Fruit fly (Drosophila melanogaster) whole organism, wandering third instar larva: ENCODE data around the gene Osi17.
A peak's percentile ranks its signal among the peaks of the same experiment; 100 is the strongest.

Experiments used
- Abd-B ChIP-seq: fragments of >200 bp; optimal IDR thresholded peaks from 2 replicates; lab custom pipeline; 2017; ENCODE audit warnings: missing biosample characterization, missing genetic modification characterization
- CG32264 ChIP-seq: fragments of 200-800 bp; sonication (Bioruptor generic); optimal IDR thresholded peaks from 2 replicates; lab custom pipeline; 2016; ENCODE audit warnings: missing biosample characterization, missing genetic modification characterization
- CG9705 ChIP-seq: fragments of 200-800 bp; sonication (Bioruptor generic); optimal IDR thresholded peaks from 2 replicates; lab custom pipeline; 2018; ENCODE audit warnings: missing biosample characterization, mild to moderate bottlenecking, missing genetic modification characterization
- CrebA ChIP-seq: fragments of 200-800 bp; sonication (Bioruptor generic); optimal IDR thresholded peaks from 2 replicates; lab custom pipeline; 2016; ENCODE audit warnings: missing biosample characterization, mild to moderate bottlenecking, missing genetic modification characterization, borderline replicate concordance
- Dfd ChIP-seq: fragments of >200 bp; optimal IDR thresholded peaks from 2 replicates; lab custom pipeline; 2017; ENCODE audit warnings: missing biosample characterization, missing genetic modification characterization
- Dif ChIP-seq: fragments of 200-275, 200-300 bp; sonication (Bioruptor generic); optimal IDR thresholded peaks from 2 replicates; lab custom pipeline; 2018; ENCODE audit warnings: missing biosample characterization, missing genetic modification characterization; ENCODE audit not compliant: partially characterized antibody
- GATAd ChIP-seq: sonication (Bioruptor generic); optimal IDR thresholded peaks from 2 replicates; lab custom pipeline; 2016; ENCODE audit warnings: missing biosample characterization, missing genetic modification characterization
- HLH106 ChIP-seq: fragments of 200-800 bp; optimal IDR thresholded peaks from 3 replicates; lab custom pipeline; 2019; ENCODE audit warnings: missing biosample characterization, mild to moderate bottlenecking, missing genetic modification characterization, moderate library complexity
- Hnf4 ChIP-seq: fragments of 200-800 bp; sonication (Bioruptor generic); optimal IDR thresholded peaks from 2 replicates; lab custom pipeline; 2016; ENCODE audit warnings: missing biosample characterization, mild to moderate bottlenecking, missing genetic modification characterization
- Hr78 ChIP-seq: fragments of >200 bp; optimal IDR thresholded peaks from 2 replicates; lab custom pipeline; 2017; ENCODE audit warnings: missing biosample characterization, missing genetic modification characterization
- Hr83 ChIP-seq: fragments of 200-300 bp; sonication (Bioruptor generic); optimal IDR thresholded peaks from 2 replicates; lab custom pipeline; 2016; ENCODE audit warnings: missing biosample characterization, mild to moderate bottlenecking, missing genetic modification characterization, moderate library complexity; ENCODE audit not compliant: poor library complexity, severe bottlenecking
- Jra ChIP-seq: sonication (Bioruptor generic); optimal IDR thresholded peaks from 2 replicates; lab custom pipeline; 2016; ENCODE audit warnings: missing biosample characterization, missing genetic modification characterization
- Mio ChIP-seq: sonication (Bioruptor generic); optimal IDR thresholded peaks from 2 replicates; lab custom pipeline; 2016; ENCODE audit warnings: missing biosample characterization, missing genetic modification characterization
- Myc ChIP-seq: fragments of >200 bp; optimal IDR thresholded peaks from 2 replicates; lab custom pipeline; 2017
- N ChIP-seq: fragments of >200 bp; optimal IDR thresholded peaks from 2 replicates; lab custom pipeline; 2018; ENCODE audit warnings: missing biosample characterization, missing external identifiers, missing genetic modification characterization
- Rel ChIP-seq, 2 experiments: fragments of 200-800 bp; sonication (Bioruptor generic) in 1 of 2; optimal IDR thresholded peaks; 2 replicates in 1 of 2; 3 replicates in 1 of 2; lab custom pipeline; 2016 to 2019; ENCODE audit warnings: mild to moderate bottlenecking in 2 of 2, missing biosample characterization in 2 of 2, missing genetic modification characterization in 2 of 2, moderate library complexity in 1 of 2
- Sp1 ChIP-seq: fragments of 200-800 bp; sonication (Bioruptor generic); optimal IDR thresholded peaks from 3 replicates; lab custom pipeline; 2019; ENCODE audit warnings: missing biosample characterization, mild to moderate bottlenecking, missing genetic modification characterization, moderate library complexity
- Vsx2 ChIP-seq: fragments of 200-300, 225-300 bp; sonication (Bioruptor generic); optimal IDR thresholded peaks from 2 replicates; lab custom pipeline; 2018; ENCODE audit warnings: missing biosample characterization, missing genetic modification characterization; ENCODE audit not compliant: partially characterized antibody
- br ChIP-seq: fragments of 200-800 bp; sonication (Bioruptor generic); optimal IDR thresholded peaks from 2 replicates; lab custom pipeline; 2016; ENCODE audit warnings: missing biosample characterization, missing genetic modification characterization
- brk ChIP-seq: fragments of 200-800 bp; sonication (Bioruptor generic); optimal IDR thresholded peaks from 2 replicates; lab custom pipeline; 2016; ENCODE audit warnings: missing biosample characterization, mild to moderate bottlenecking, missing genetic modification characterization
- dl ChIP-seq, 2 experiments: fragments of 175-275, 200-275 bp in 1 of 2; fragments of 200-275 bp in 1 of 2; sonication (Bioruptor generic); optimal IDR thresholded peaks; lab custom pipeline; 2018; ENCODE audit warnings: mild to moderate bottlenecking in 2 of 2, missing biosample characterization in 2 of 2, missing genetic modification characterization in 2 of 2, moderate library complexity in 2 of 2; ENCODE audit not compliant: partially characterized antibody in 2 of 2, insufficient read depth in 1 of 2
- dmrt93B ChIP-seq: fragments of 200-800 bp; sonication (Bioruptor generic); optimal IDR thresholded peaks from 2 replicates; lab custom pipeline; 2018; ENCODE audit warnings: missing biosample characterization, mild to moderate bottlenecking, missing genetic modification characterization
- dsf ChIP-seq: sonication (Bioruptor generic); optimal IDR thresholded peaks from 2 replicates; lab custom pipeline; 2016; ENCODE audit warnings: missing biosample characterization, missing genetic modification characterization, borderline replicate concordance
- ey ChIP-seq: fragments of 200-800 bp; sonication (Bioruptor generic); optimal IDR thresholded peaks from 2 replicates; lab custom pipeline; 2016; ENCODE audit warnings: missing biosample characterization, missing genetic modification characterization
- foxo ChIP-seq, 2 experiments: fragments of 200-800 bp; sonication (Bioruptor generic); optimal IDR thresholded peaks; 2 replicates in 1 of 2; 3 replicates in 1 of 2; lab custom pipeline; 2016 to 2017; ENCODE audit warnings: missing biosample characterization in 2 of 2, missing genetic modification characterization in 2 of 2
- fru ChIP-seq: fragments of 200-800 bp; sonication (Bioruptor generic); optimal IDR thresholded peaks from 3 replicates; lab custom pipeline; 2016; ENCODE audit warnings: missing biosample characterization, mild to moderate bottlenecking, missing genetic modification characterization
- h ChIP-seq: fragments of 200-800 bp; sonication (Bioruptor generic); optimal IDR thresholded peaks from 3 replicates; lab custom pipeline; 2016; ENCODE audit warnings: missing biosample characterization, mild to moderate bottlenecking, missing genetic modification characterization
- jim ChIP-seq: fragments of 175-275, 200-325 bp; sonication (Bioruptor generic); optimal IDR thresholded peaks from 2 replicates; lab custom pipeline; 2016; ENCODE audit warnings: missing biosample characterization, mild to moderate bottlenecking, missing genetic modification characterization
- lola ChIP-seq: fragments of >200 bp; optimal IDR thresholded peaks from 2 replicates; lab custom pipeline; 2017; ENCODE audit warnings: missing biosample characterization, missing genetic modification characterization
- pan ChIP-seq: fragments of >200 bp; optimal IDR thresholded peaks from 2 replicates; lab custom pipeline; 2017
- psq ChIP-seq: fragments of 200-800 bp; sonication (Bioruptor generic); optimal IDR thresholded peaks from 3 replicates; lab custom pipeline; 2017; ENCODE audit warnings: missing biosample characterization, mild to moderate bottlenecking, missing genetic modification characterization, moderate library complexity
- rgr ChIP-seq: fragments of 200-800 bp; sonication (Bioruptor generic); optimal IDR thresholded peaks from 3 replicates; lab custom pipeline; 2016; ENCODE audit warnings: missing biosample characterization, mild to moderate bottlenecking, missing genetic modification characterization
- sage ChIP-seq: fragments of 200-800 bp; sonication (Bioruptor generic); optimal IDR thresholded peaks from 2 replicates; lab custom pipeline; 2016; ENCODE audit warnings: missing biosample characterization, mild to moderate bottlenecking, missing genetic modification characterization
- sv ChIP-seq: fragments of 200-800 bp; sonication (Bioruptor generic); optimal IDR thresholded peaks from 3 replicates; lab custom pipeline; 2016; ENCODE audit warnings: missing biosample characterization, missing genetic modification characterization
- tai ChIP-seq: sonication (Bioruptor generic); optimal IDR thresholded peaks from 2 replicates; lab custom pipeline; 2016; ENCODE audit warnings: missing biosample characterization, missing genetic modification characterization
- usp ChIP-seq: fragments of >200 bp; optimal IDR thresholded peaks from 2 replicates; lab custom pipeline; 2017; ENCODE audit warnings: missing biosample characterization, missing genetic modification characterization
- woc ChIP-seq: sonication (Bioruptor generic); optimal IDR thresholded peaks from 2 replicates; lab custom pipeline; 2016; ENCODE audit warnings: missing biosample characterization, mild to moderate bottlenecking, missing genetic modification characterization

Gene Osi17

DNA sequence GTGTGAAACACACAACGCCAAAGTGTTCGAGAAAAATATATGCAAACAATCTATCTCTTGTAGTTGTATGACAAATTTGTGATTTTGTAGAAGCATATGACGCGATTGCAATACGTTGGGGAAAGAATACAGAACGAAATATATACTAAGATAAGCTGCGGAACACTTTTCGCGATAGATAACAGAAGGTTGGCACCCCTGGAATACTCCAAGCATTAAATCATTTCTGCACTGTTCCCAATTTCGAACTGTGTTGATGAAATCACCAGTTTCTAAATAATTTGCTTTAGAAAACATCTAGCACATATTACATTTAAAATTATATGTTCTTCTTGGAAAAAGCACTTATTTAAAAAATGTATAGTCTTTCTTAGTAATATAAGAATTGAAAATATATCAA lies 42.8 kb downstream of the Osi17 start:
- no peak for TF ChIP-seq fru (GFP tag; lab: Kevin White, UChicago)
- TF ChIP-seq brk (GFP tag; lab: Kevin White, UChicago), result peak; percentile 25

DNA sequence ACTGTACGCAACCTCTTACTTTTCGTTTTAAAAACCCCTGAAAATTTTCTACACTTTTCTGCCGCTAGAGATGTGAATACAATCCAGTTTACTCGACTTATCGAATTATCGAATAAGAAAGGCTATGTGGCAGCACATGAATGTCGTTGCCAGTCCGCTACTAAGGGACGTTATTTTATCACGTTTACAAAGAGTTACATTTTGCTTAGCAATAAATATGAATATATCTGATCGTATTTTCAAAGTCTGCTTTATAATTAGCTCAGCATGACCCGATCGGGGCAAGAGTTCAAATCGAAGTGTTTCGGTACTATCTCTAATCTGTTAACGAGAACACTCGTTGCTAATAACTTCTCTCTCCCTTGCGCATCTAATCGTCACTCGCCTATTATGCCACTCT lies 56.5 kb downstream of the Osi17 start, which contains the start of gene CG42724:
Gene CG42724, minus strand, starts transcription at position 189 of the 400 bp plus-strand sequence.
- TF ChIP-seq Hr78 (GFP tag; lab: Kevin White, UChicago) (no peak), Myc (lab: Kevin White, UChicago) (peak; percentile 30), ey (GFP tag; lab: Kevin White, UChicago) (no peak), N (GFP tag; lab: Kevin White, UChicago) (no peak), psq (GFP tag; lab: Kevin White, UChicago) (peak; percentile 20), sv (GFP tag; lab: Kevin White, UChicago) (peak; percentile 42), Sp1 (GFP tag; lab: Kevin White, UChicago) (no peak), brk (GFP tag; lab: Kevin White, UChicago) (no peak), CG9705 (GFP tag; lab: Kevin White, UChicago) (peak; percentile 29)
- TF ChIP-seq, all 38 proteins: peak for 4

- peak; percentile 57 for TF ChIP-seq Hr83
- no peak for TF ChIP-seq tai (GFP tag; lab: Kevin White, UChicago)
- TF ChIP-seq rgr (GFP tag; lab: Kevin White, UChicago), result peak; percentile 25
- TF ChIP-seq Myc (lab: Kevin White, UChicago), result peak; percentile 31
- peak; percentile 29 for TF ChIP-seq HLH106 (tag; lab: Kevin White, UChicago)
- TF ChIP-seq CrebA (GFP tag; lab: Kevin White, UChicago), result no peak
- TF ChIP-seq Hr78 (GFP tag; lab: Kevin White, UChicago), result no peak
- TF ChIP-seq woc (GFP tag; lab: Kevin White, UChicago), result peak; percentile 44
- TF ChIP-seq psq (GFP tag; lab: Kevin White, UChicago), result peak; percentile 11
Observed at dm6 chr3R:6368550-6369238, 57.1 kb downstream of the Osi17 start, which contains the start of gene CG10286. CG10286 (plus strand) TSS chr3R:6368965.

DNA sequence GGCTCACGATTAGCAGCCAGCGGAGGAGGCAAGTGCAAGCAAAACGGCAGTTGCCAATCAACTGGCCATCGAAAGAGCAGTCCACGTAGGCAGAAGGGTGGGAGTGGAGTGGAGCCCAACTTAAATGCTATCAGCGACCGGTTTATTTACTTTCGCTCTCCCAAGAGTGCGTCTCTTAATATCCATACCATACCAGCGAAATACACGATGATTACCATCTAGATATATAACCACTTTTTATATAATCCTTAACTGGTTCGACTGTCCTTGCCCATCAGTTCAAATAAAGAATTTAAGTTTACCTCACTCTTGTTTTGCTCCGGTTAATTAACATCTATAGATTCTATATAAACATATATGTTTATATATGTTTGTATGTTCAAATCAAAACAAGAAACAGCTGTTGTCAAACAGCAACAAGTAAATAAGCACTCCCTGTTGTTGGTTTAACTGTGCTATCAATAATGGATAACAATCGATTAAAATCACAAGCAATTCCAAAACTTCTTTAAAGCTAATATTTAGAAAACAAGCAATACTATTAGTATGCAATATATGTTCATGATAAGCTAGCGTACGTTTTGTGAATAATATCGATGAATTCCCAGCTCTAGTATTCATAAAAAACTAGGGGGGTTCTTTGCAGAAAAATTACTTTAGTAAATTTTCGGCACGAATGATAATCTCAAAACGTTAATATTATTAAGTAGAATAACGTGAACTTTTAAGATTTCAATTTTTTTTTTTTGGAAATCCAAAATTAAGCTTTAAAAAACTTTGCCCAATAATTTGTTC lies 62.1 kb downstream of the Osi17 start:
- no peak for TF ChIP-seq CG32264 (GFP tag; lab: Kevin White, UChicago)
- peak; percentile 36 for TF ChIP-seq dsf (GFP tag; lab: Kevin White, UChicago)
- no peak for TF ChIP-seq N (GFP tag; lab: Kevin White, UChicago)
- TF ChIP-seq foxo (GFP tag; optimal IDR thresholded peaks at IDR 0.05; lab: Kevin White, UChicago), result peak in 1 of 2 experiments; percentile 29
- no peak for TF ChIP-seq br
- peak; percentile 33 for TF ChIP-seq sv (GFP tag; lab: Kevin White, UChicago)
- peak; percentile 26 for TF ChIP-seq Hr83
- TF ChIP-seq dl (GFP tag; optimal IDR thresholded peaks at IDR 0.05; lab: Kevin White, UChicago; ENCODE audit: insufficient read depth in 1 of 2, partially characterized antibody in 2 of 2), result no peak
- TF ChIP-seq sage (GFP tag; lab: Kevin White, UChicago), result no peak
- no peak for TF ChIP-seq usp
- no peak for TF ChIP-seq pan (lab: Kevin White, UChicago)
- no peak for TF ChIP-seq Myc (lab: Kevin White, UChicago)
- TF ChIP-seq Sp1 (GFP tag; lab: Kevin White, UChicago), result peak; percentile 34
- peak; percentile 39 for TF ChIP-seq rgr (GFP tag; lab: Kevin White, UChicago)
- no peak for TF ChIP-seq Mio (GFP tag; lab: Kevin White, UChicago)
- no peak for TF ChIP-seq Dfd
- TF ChIP-seq ey (GFP tag; lab: Kevin White, UChicago), result peak; percentile 37
- TF ChIP-seq dmrt93B, result no peak
- TF ChIP-seq Vsx2 (GFP tag; lab: Kevin White, UChicago), result no peak
- TF ChIP-seq Hnf4 (GFP tag; lab: Kevin White, UChicago), result peak; percentile 33
- TF ChIP-seq h (GFP tag; lab: Kevin White, UChicago), result peak; percentile 58
- no peak for TF ChIP-seq CrebA (GFP tag; lab: Kevin White, UChicago)
- no peak for TF ChIP-seq lola (GFP tag; lab: Kevin White, UChicago)
- TF ChIP-seq tai (GFP tag; lab: Kevin White, UChicago), result no peak
- peak; percentile 16 for TF ChIP-seq CG9705 (GFP tag; lab: Kevin White, UChicago)
- TF ChIP-seq Abd-B, result no peak
- TF ChIP-seq Dif, result no peak
- TF ChIP-seq woc (GFP tag; lab: Kevin White, UChicago), result peak; percentile 54
- peak; percentile 62 for TF ChIP-seq Jra (GFP tag; lab: Kevin White, UChicago)
- TF ChIP-seq psq (GFP tag; lab: Kevin White, UChicago), result peak; percentile 26
- TF ChIP-seq HLH106 (tag; lab: Kevin White, UChicago), result peak; percentile 51
- no peak for TF ChIP-seq GATAd (GFP tag; lab: Kevin White, UChicago)
- TF ChIP-seq jim (GFP tag; lab: Kevin White, UChicago), result no peak
- TF ChIP-seq Rel (GFP tag; optimal IDR thresholded peaks at IDR 0.05; lab: Kevin White, UChicago), result no peak
- peak; percentile 3 for TF ChIP-seq Rel (tag; optimal IDR thresholded peaks at IDR 0.05; lab: Kevin White, UChicago)
- TF ChIP-seq fru (GFP tag; lab: Kevin White, UChicago), result peak; percentile 41
- no peak for TF ChIP-seq brk (GFP tag; lab: Kevin White, UChicago)
- TF ChIP-seq Hr78 (GFP tag; lab: Kevin White, UChicago), result no peak
